Fruit fly (Drosophila melanogaster): Measurements from ENCODE around the gene DIP-delta.

Gene DIP-delta

dm6 chr3L:5447087-5447486, 23.2 kb downstream of the DIP-delta start (continued):
- TF ChIP-seq CG11560 (tag; IDR thresholded peaks at IDR 0.05) = no peak
- TF ChIP-seq CG18262 (tag; optimal IDR thresholded peaks at IDR 0.05) = no peak
- no peak for TF ChIP-seq CG6272 (GFP tag; IDR thresholded peaks at IDR 0.05)
- TF ChIP-seq zen2 (GFP tag; IDR thresholded peaks at IDR 0.05; ENCODE audit: partially characterized antibody) = no peak
- no peak for TF ChIP-seq CG7786 (GFP tag; optimal IDR thresholded peaks at IDR 0.05)
- peak; percentile 57 for TF ChIP-seq Mes4 (GFP tag; optimal IDR thresholded peaks at IDR 0.05)
- peak; percentile 56 for TF ChIP-seq nmo (GFP tag; optimal IDR thresholded peaks at IDR 0.05)
- TF ChIP-seq CG12659 (GFP tag; optimal IDR thresholded peaks at IDR 0.05) = peak; percentile 55
- no peak for TF ChIP-seq sc (optimal IDR thresholded peaks at IDR 0.05)
- TF ChIP-seq sc (GFP tag; optimal IDR thresholded peaks at IDR 0.05) = peak; percentile 76
- TF ChIP-seq Xbp1 (GFP tag; optimal IDR thresholded peaks at IDR 0.05) = peak; percentile 24
- no peak for TF ChIP-seq Lim3 (GFP tag; IDR thresholded peaks at IDR 0.05)
- TF ChIP-seq cg (GFP tag; optimal IDR thresholded peaks at IDR 0.05) = no peak
- no peak for TF ChIP-seq MBD-R2 (GFP tag; IDR thresholded peaks at IDR 0.05)
- TF ChIP-seq CG33213 (GFP tag; optimal IDR thresholded peaks at IDR 0.05) = peak; percentile 54
- no peak for TF ChIP-seq Rx (GFP tag; IDR thresholded peaks at IDR 0.05)
- peak; percentile 97 for TF ChIP-seq sens (GFP tag)
- no peak for TF ChIP-seq Ssrp (tag; optimal IDR thresholded peaks at IDR 0.05)
- no peak for TF ChIP-seq dm (GFP tag; optimal IDR thresholded peaks at IDR 0.05)
- TF ChIP-seq Mrtf (GFP tag; IDR thresholded peaks at IDR 0.05) = 0 out of 3 replicates have a peak, but pooled peaks have one; percentile 17
- no peak for TF ChIP-seq vfl (GFP tag; optimal IDR thresholded peaks at IDR 0.05)
- no peak for TF ChIP-seq CG3995 (GFP tag; optimal IDR thresholded peaks at IDR 0.05)
- no peak for TF ChIP-seq CG2199 (GFP tag; IDR thresholded peaks at IDR 0.05)
- TF ChIP-seq pros (GFP tag; optimal IDR thresholded peaks at IDR 0.05) = no peak
- TF ChIP-seq CG6689 (GFP tag; IDR thresholded peaks at IDR 0.05) = peak; percentile 44; the same call in 1 of the 2 replicates
- TF ChIP-seq HLH54F (GFP tag; optimal IDR thresholded peaks at IDR 0.05) = no peak
- TF ChIP-seq slp2 (GFP tag; optimal IDR thresholded peaks at IDR 0.05) = peak; percentile 58
- TF ChIP-seq CG12942 (GFP tag; optimal IDR thresholded peaks at IDR 0.05) = peak; percentile 71
- no peak for TF ChIP-seq da (GFP tag; optimal IDR thresholded peaks at IDR 0.05)
- no peak for TF ChIP-seq insv (GFP tag; optimal IDR thresholded peaks at IDR 0.05)
- peak; percentile 21; the same call in 1 of the 2 replicates for TF ChIP-seq ttk (GFP tag; IDR thresholded peaks at IDR 0.05)
- peak; percentile 77 for TF ChIP-seq bab2 (GFP tag; optimal IDR thresholded peaks at IDR 0.05)
- TF ChIP-seq chm (GFP tag; IDR thresholded peaks at IDR 0.05) = no peak
- TF ChIP-seq H15 (GFP tag; IDR thresholded peaks at IDR 0.05) = no peak; the same call in 2 of the 3 replicates
- TF ChIP-seq Elba2 (GFP tag; optimal IDR thresholded peaks at IDR 0.05) = no peak
- no peak for TF ChIP-seq CG17829 (tag; optimal IDR thresholded peaks at IDR 0.05)
- TF ChIP-seq CG31441 (GFP tag; IDR thresholded peaks at IDR 0.05) = peak; percentile 61
- peak; percentile 59 for TF ChIP-seq Meics (GFP tag; optimal IDR thresholded peaks at IDR 0.05)
- peak; percentile 35 for TF ChIP-seq tx (GFP tag; optimal IDR thresholded peaks at IDR 0.05)
- TF ChIP-seq H2.0 (GFP tag; IDR thresholded peaks at IDR 0.05) = no peak
- peak; percentile 30; the same call in 1 of the 2 replicates for TF ChIP-seq CG17328 (GFP tag; IDR thresholded peaks at IDR 0.05)
- peak; percentile 74 for TF ChIP-seq CG17912 (GFP tag; optimal IDR thresholded peaks at IDR 0.05)
- no peak for TF ChIP-seq NC2α (GFP tag; optimal IDR thresholded peaks at IDR 0.05)
- no peak for TF ChIP-seq CG11456 (GFP tag; IDR thresholded peaks at IDR 0.05)
- TF ChIP-seq danr (GFP tag; IDR thresholded peaks at IDR 0.05) = 0 out of 2 replicates have a peak, but pooled peaks have one; percentile 27
- TF ChIP-seq ac (GFP tag; optimal IDR thresholded peaks at IDR 0.05) = no peak
- peak; percentile 22 for TF ChIP-seq CG13296 (GFP tag; optimal IDR thresholded peaks at IDR 0.05)
- TF ChIP-seq jigr1 (GFP tag; IDR thresholded peaks at IDR 0.05) = no peak
- 0 out of 2 replicates have a peak, but pooled peaks have one; percentile 20 for TF ChIP-seq wdn (GFP tag; IDR thresholded peaks at IDR 0.05)
- no peak for TF ChIP-seq dan (GFP tag; IDR thresholded peaks at IDR 0.05)
- peak; percentile 69 for TF ChIP-seq CG8359 (GFP tag; optimal IDR thresholded peaks at IDR 0.05; ENCODE audit: borderline replicate concordance)
- no peak for TF ChIP-seq lov (optimal IDR thresholded peaks at IDR 0.05)
- peak; percentile 25; the same call in 1 of the 3 replicates for TF ChIP-seq lov (GFP tag; IDR thresholded peaks at IDR 0.05)

Measured in whole organism, embryonic.